Fruit fly (Drosophila melanogaster) whole organism, embryonic: Measurements from ENCODE around the gene Irp-1B.

Experiments used
- BEAF-32 ChIP-seq: fragments of 200-800 bp; sonication (Bioruptor generic); optimal IDR thresholded peaks from 3 replicates; lab custom pipeline; 2017; ENCODE audit warnings: missing biosample characterization, missing genetic modification characterization, mild to moderate bottlenecking, moderate library complexity, missing genetic modification reagents
- Blimp-1 ChIP-seq: fragments of 200-800 bp; sonication (Bioruptor generic); optimal IDR thresholded peaks from 3 replicates; lab custom pipeline; 2018; ENCODE audit warnings: missing biosample characterization, missing genetic modification characterization, mild to moderate bottlenecking, moderate library complexity, missing genetic modification reagents
- CG10565 ChIP-seq: fragments of 200-800 bp; sonication (Bioruptor generic); optimal IDR thresholded peaks from 3 replicates; lab custom pipeline; 2016; ENCODE audit warnings: missing biosample characterization, mild to moderate bottlenecking, missing genetic modification characterization
- CG11085 ChIP-seq: fragments of 200-800 bp; sonication (Bioruptor generic); IDR thresholded peaks from 2 replicates; pipeline ENCODE4 v1.3.6; 2022; ENCODE audit warnings: missing biosample characterization, missing genetic modification characterization
- CG13287 ChIP-seq: fragments of 200-800 bp; sonication (Bioruptor generic); IDR thresholded peaks from 2 replicates; pipeline ENCODE4 v1.3.6; 2022; ENCODE audit warnings: missing biosample characterization, missing genetic modification characterization; ENCODE audit not compliant: partially characterized antibody
- CG14710 ChIP-seq: fragments of 200-800 bp; sonication (Bioruptor generic); optimal IDR thresholded peaks from 3 replicates; lab custom pipeline; 2019; ENCODE audit warnings: missing biosample characterization, mild to moderate bottlenecking, missing genetic modification characterization, moderate library complexity
- CG17359 ChIP-seq: fragments of 200-800 bp; sonication (Bioruptor generic); optimal IDR thresholded peaks from 3 replicates; lab custom pipeline; 2018; ENCODE audit warnings: missing biosample characterization, mild to moderate bottlenecking, missing genetic modification characterization, moderate library complexity
- CG2120 ChIP-seq: fragments of 200-800 bp; sonication (Bioruptor generic); optimal IDR thresholded peaks from 3 replicates; lab custom pipeline; 2016; ENCODE audit warnings: missing biosample characterization, missing genetic modification characterization
- CG2129 ChIP-seq: fragments of 200-800 bp; sonication (Bioruptor generic); IDR thresholded peaks from 2 replicates; pipeline ENCODE4 v1.3.6; 2022; ENCODE audit warnings: missing biosample characterization, missing genetic modification characterization; ENCODE audit not compliant: partially characterized antibody
- CG2712 ChIP-seq: fragments of 200-800 bp; optimal IDR thresholded peaks from 3 replicates; lab custom pipeline; 2019; ENCODE audit warnings: missing biosample characterization, mild to moderate bottlenecking, missing genetic modification characterization, moderate library complexity
- CG2875 ChIP-seq: fragments of 200-800 bp; sonication (Bioruptor generic); optimal IDR thresholded peaks from 2 replicates; lab custom pipeline; 2017; ENCODE audit warnings: missing biosample characterization, mild to moderate bottlenecking, missing genetic modification characterization, missing genetic modification reagents
- CG31441 ChIP-seq: fragments of 200-800 bp; sonication (Bioruptor generic); IDR thresholded peaks from 2 replicates; pipeline ENCODE4 v1.3.6; 2022; ENCODE audit warnings: missing biosample characterization, missing genetic modification characterization
- CG32767 ChIP-seq: fragments of 200-800 bp; sonication (Bioruptor generic); IDR thresholded peaks from 2 replicates; pipeline ENCODE4 v1.3.6; 2022; ENCODE audit warnings: missing biosample characterization, missing genetic modification characterization
- CG34224 ChIP-seq: fragments of 200-800 bp; sonication (Bioruptor generic); IDR thresholded peaks from 3 replicates; pipeline ENCODE4 v1.3.6; 2022; ENCODE audit warnings: missing biosample characterization, missing genetic modification characterization; ENCODE audit not compliant: partially characterized antibody
- CG4404 ChIP-seq: fragments of 200-800 bp; sonication (Bioruptor generic); IDR thresholded peaks from 2 replicates; pipeline ENCODE4 v1.3.6; 2022; ENCODE audit warnings: missing biosample characterization, missing genetic modification characterization
- CG6254 ChIP-seq: fragments of 200-800 bp; sonication (Bioruptor generic); optimal IDR thresholded peaks from 3 replicates; lab custom pipeline; 2017; ENCODE audit warnings: mild to moderate bottlenecking, missing biosample characterization, missing genetic modification reagents, missing genetic modification characterization
- CG6272 ChIP-seq: fragments of 200-800 bp; sonication (Bioruptor generic); IDR thresholded peaks from 2 replicates; pipeline ENCODE4 v1.3.6; 2022; ENCODE audit warnings: missing biosample characterization, missing genetic modification characterization
- CG7963 ChIP-seq: fragments of 200-800 bp; sonication (Bioruptor generic); IDR thresholded peaks from 3 replicates; pipeline ENCODE4 v1.3.6; 2022; ENCODE audit warnings: missing biosample characterization, missing genetic modification characterization; ENCODE audit not compliant: partially characterized antibody
- CG9215 ChIP-seq: fragments of 200-800 bp; sonication (Bioruptor generic); IDR thresholded peaks from 2 replicates; pipeline ENCODE4 v1.3.6; 2022; ENCODE audit warnings: missing biosample characterization, missing genetic modification characterization
- Doc3 ChIP-seq: fragments of 200-800 bp; sonication (Bioruptor generic); IDR thresholded peaks from 3 replicates; pipeline ENCODE4 v1.3.6; 2022; ENCODE audit warnings: missing biosample characterization, missing genetic modification characterization; ENCODE audit not compliant: partially characterized antibody
- Dref ChIP-seq: fragments of 200-800 bp; sonication (Bioruptor generic); IDR thresholded peaks from 2 replicates; pipeline ENCODE4 v1.3.6; 2022; ENCODE audit warnings: missing biosample characterization, missing genetic modification characterization
- H15 ChIP-seq: fragments of 200-800 bp; sonication (Bioruptor generic); IDR thresholded peaks from 3 replicates; pipeline ENCODE4 v1.3.6; 2022; ENCODE audit warnings: missing biosample characterization, missing genetic modification characterization
- HHEX ChIP-seq: fragments of 200-800 bp; sonication (Bioruptor generic); optimal IDR thresholded peaks from 3 replicates; lab custom pipeline; 2017; ENCODE audit warnings: missing biosample characterization, mild to moderate bottlenecking, missing genetic modification characterization, missing genetic modification reagents
- Hr78 ChIP-seq, 2 experiments: fragments of 200-800 bp in 1 of 2; fragments of >200 bp in 1 of 2; sonication (Bioruptor generic) in 1 of 2; optimal IDR thresholded peaks; 2 replicates each; lab custom pipeline; 2017 to 2019; ENCODE audit warnings: missing biosample characterization in 2 of 2, missing genetic modification characterization in 2 of 2, mild to moderate bottlenecking in 1 of 2, moderate library complexity in 1 of 2
- Jarid2 ChIP-seq: fragments of 200-800 bp; sonication (Bioruptor generic); optimal IDR thresholded peaks from 3 replicates; lab custom pipeline; 2017; ENCODE audit warnings: mild to moderate bottlenecking, missing biosample characterization, missing genetic modification reagents, missing genetic modification characterization
- Kr ChIP-seq: fragments of 200-800 bp; sonication (Bioruptor generic); optimal IDR thresholded peaks from 2 replicates; lab custom pipeline; 2017; ENCODE audit warnings: missing biosample characterization, mild to moderate bottlenecking, missing genetic modification characterization
- Max ChIP-seq: fragments of 200-800 bp; sonication (Bioruptor generic); optimal IDR thresholded peaks from 2 replicates; lab custom pipeline; 2016; ENCODE audit warnings: missing biosample characterization, mild to moderate bottlenecking, missing genetic modification characterization
- NC2α ChIP-seq: fragments of 200-800 bp; sonication (Bioruptor generic); optimal IDR thresholded peaks from 2 replicates; lab custom pipeline; 2016; ENCODE audit warnings: missing biosample characterization, missing genetic modification characterization
- Opbp ChIP-seq: fragments of 200-800 bp; sonication (Bioruptor generic); IDR thresholded peaks from 3 replicates; pipeline ENCODE4 v1.3.6; 2022; ENCODE audit warnings: missing biosample characterization, missing genetic modification characterization; ENCODE audit not compliant: partially characterized antibody
- Rx ChIP-seq: fragments of 200-800 bp; sonication (Bioruptor generic); IDR thresholded peaks from 2 replicates; pipeline ENCODE4 v1.3.6; 2022; ENCODE audit warnings: missing biosample characterization, missing genetic modification characterization
- bsh ChIP-seq, 2 experiments: fragments of 200-800 bp; sonication (Bioruptor generic); optimal IDR thresholded peaks; 2 replicates each; lab custom pipeline; 2017 to 2018; ENCODE audit warnings: mild to moderate bottlenecking in 2 of 2, missing biosample characterization in 2 of 2, missing genetic modification characterization in 2 of 2, moderate library complexity in 1 of 2
- en ChIP-seq: fragments of 200-800 bp; sonication (Bioruptor generic); optimal IDR thresholded peaks from 2 replicates; lab custom pipeline; 2016; ENCODE audit warnings: missing biosample characterization, missing genetic modification characterization
- exex ChIP-seq: fragments of 200-800 bp; sonication (Bioruptor generic); optimal IDR thresholded peaks from 4 replicates; lab custom pipeline; 2018; ENCODE audit warnings: missing biosample characterization, mild to moderate bottlenecking, missing genetic modification characterization, moderate library complexity
- fd64A ChIP-seq: fragments of 200-800 bp; sonication (Bioruptor generic); optimal IDR thresholded peaks from 3 replicates; lab custom pipeline; 2018; ENCODE audit warnings: missing biosample characterization, mild to moderate bottlenecking, missing genetic modification characterization
- gcm ChIP-seq: fragments of 200-800 bp; sonication (Bioruptor generic); optimal IDR thresholded peaks from 2 replicates; lab custom pipeline; 2019; ENCODE audit warnings: missing biosample characterization, mild to moderate bottlenecking, missing genetic modification characterization, moderate library complexity
- grn ChIP-seq: fragments of 200-800 bp; sonication (Bioruptor generic); optimal IDR thresholded peaks from 3 replicates; lab custom pipeline; 2017; ENCODE audit warnings: missing biosample characterization, missing genetic modification characterization
- insv ChIP-seq, 2 experiments: fragments of 200-800 bp; sonication (Bioruptor generic); optimal IDR thresholded peaks; 3 replicates each; lab custom pipeline; 2016 to 2018; ENCODE audit warnings: missing biosample characterization in 2 of 2, missing genetic modification characterization in 2 of 2
- knrl ChIP-seq: fragments of 200-800 bp; sonication (Bioruptor generic); IDR thresholded peaks from 3 replicates; pipeline ENCODE4 v1.3.6; 2022; ENCODE audit warnings: missing biosample characterization, missing genetic modification characterization; ENCODE audit not compliant: partially characterized antibody
- nerfin-2 ChIP-seq: fragments of 200-800 bp; sonication (Bioruptor generic); IDR thresholded peaks from 2 replicates; pipeline ENCODE4 v1.3.6; 2022; ENCODE audit warnings: missing biosample characterization, missing genetic modification characterization; ENCODE audit not compliant: partially characterized antibody
- pfk ChIP-seq: fragments of 200-800 bp; sonication (Bioruptor generic); optimal IDR thresholded peaks from 2 replicates; lab custom pipeline; 2018; ENCODE audit warnings: missing biosample characterization, mild to moderate bottlenecking, missing genetic modification characterization, moderate library complexity
- psq ChIP-seq: fragments of 200-800 bp; sonication (Bioruptor generic); optimal IDR thresholded peaks from 2 replicates; lab custom pipeline; 2017; ENCODE audit warnings: missing biosample characterization, missing genetic modification characterization
- slbo ChIP-seq: fragments of 200-800 bp; sonication (Bioruptor generic); IDR thresholded peaks from 2 replicates; pipeline ENCODE4 v1.3.6; 2022; ENCODE audit warnings: missing biosample characterization, missing genetic modification characterization
- twi ChIP-seq: fragments of 200-800 bp; optimal IDR thresholded peaks from 2 replicates; lab custom pipeline; 2019; ENCODE audit warnings: missing biosample characterization, mild to moderate bottlenecking, missing genetic modification characterization, moderate library complexity
- unc-4 ChIP-seq: fragments of 200-800 bp; sonication (Bioruptor generic); IDR thresholded peaks from 2 replicates; pipeline ENCODE4 v1.3.6; 2022; ENCODE audit warnings: missing biosample characterization, missing genetic modification characterization; ENCODE audit not compliant: partially characterized antibody
- zen ChIP-seq: fragments of 200-800 bp; sonication (Bioruptor generic); optimal IDR thresholded peaks from 3 replicates; lab custom pipeline; 2018; ENCODE audit warnings: missing biosample characterization, mild to moderate bottlenecking, missing genetic modification characterization, moderate library complexity
- zen2 ChIP-seq: fragments of 200-800 bp; sonication (Bioruptor generic); IDR thresholded peaks from 3 replicates; pipeline ENCODE4 v1.3.6; 2022; ENCODE audit warnings: missing biosample characterization, missing genetic modification characterization; ENCODE audit not compliant: partially characterized antibody

The Irp-1B gene

DNA sequence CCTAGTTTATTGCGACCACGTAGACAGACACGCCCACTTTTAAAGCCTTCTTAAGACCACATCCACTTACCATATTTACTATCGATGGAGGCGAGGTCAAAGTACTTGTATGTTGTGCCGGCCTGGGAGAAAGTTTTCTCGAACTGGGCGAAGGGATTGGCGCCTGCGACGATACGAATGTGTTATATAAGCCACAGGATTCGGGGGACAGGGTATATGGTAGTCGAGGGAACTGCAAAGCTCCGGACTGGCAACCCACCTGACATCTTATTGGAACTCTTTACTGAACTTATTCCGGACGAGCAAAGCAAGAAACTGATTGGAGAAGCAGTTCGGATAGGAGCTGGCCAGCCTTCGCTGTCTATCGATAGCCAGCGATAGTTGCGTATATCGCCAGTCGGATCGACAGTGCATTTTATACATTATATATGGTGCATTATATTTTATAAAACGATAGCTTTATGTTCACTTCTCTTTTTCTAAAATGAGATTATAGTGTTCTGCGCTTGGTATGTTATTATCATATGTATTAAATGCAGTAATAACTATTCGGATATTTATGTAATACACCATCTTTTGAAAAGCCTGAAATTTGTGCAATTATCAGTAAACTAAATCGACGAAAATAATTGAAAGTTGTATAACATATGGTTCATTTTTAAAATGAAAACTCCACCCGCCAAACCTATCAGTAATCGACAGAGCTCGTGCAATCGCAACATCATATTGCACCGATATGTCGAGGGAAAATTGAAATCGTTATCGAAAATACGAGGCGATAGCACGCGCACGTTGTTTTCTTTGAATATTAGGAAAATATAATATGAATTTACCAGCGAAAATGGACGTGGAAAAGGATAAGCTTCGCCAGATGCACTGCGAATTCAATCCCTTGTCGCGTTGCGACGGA is at the start of gene Irp-1B, which contains the start of gene Rrp46 (continued):
- TF ChIP-seq CG34224 (GFP tag; lab: Robert Waterston, UW) (peak; percentile 95), Doc3 (GFP tag; lab: Robert Waterston, UW) (peak; percentile 73), CG2875 (GFP tag; lab: Kevin White, UChicago) (no peak), exex (tag; lab: Kevin White, UChicago) (no peak), CG2712 (tag; lab: Kevin White, UChicago) (peak; percentile 17), CG4404 (no peak), pfk (GFP tag; lab: Kevin White, UChicago) (no peak), CG13287 (GFP tag; lab: Robert Waterston, UW) (peak; percentile 94), CG11085 (no peak), HHEX (no peak), CG9215 (GFP tag; lab: Robert Waterston, UW) (no peak), CG2120 (GFP tag; lab: Kevin White, UChicago) (peak; percentile 1), psq (GFP tag; lab: Kevin White, UChicago) (no peak), CG2129 (GFP tag; lab: Robert Waterston, UW) (peak; percentile 51), bsh (GFP tag; optimal IDR thresholded peaks at IDR 0.05; lab: Kevin White, UChicago) (peak in 1 of 2 experiments; percentile 33), grn (GFP tag; lab: Kevin White, UChicago) (no peak), unc-4 (GFP tag; lab: Robert Waterston, UW) (peak; percentile 82), Dref (GFP tag; lab: Robert Waterston, UW) (peak; percentile 88), CG6272 (GFP tag; lab: Robert Waterston, UW) (no peak), zen2 (GFP tag; lab: Robert Waterston, UW) (peak; percentile 98), Opbp (peak; percentile 91; the same call in 2 of the 3 replicates), Max (GFP tag; lab: Kevin White, UChicago) (no peak), zen (tag; lab: Kevin White, UChicago) (peak; percentile 2), slbo (GFP tag; lab: Robert Waterston, UW) (no peak), en (GFP tag; lab: Kevin White, UChicago) (no peak), twi (no peak), gcm (GFP tag; lab: Kevin White, UChicago) (no peak), fd64A (GFP tag; lab: Kevin White, UChicago) (no peak), CG6254 (GFP tag; lab: Kevin White, UChicago) (no peak), CG31441 (GFP tag; lab: Robert Waterston, UW) (0 out of 2 replicates have a peak, but pooled peaks have one; percentile 17), Hr78 (GFP tag; optimal IDR thresholded peaks at IDR 0.05; lab: Kevin White, UChicago) (peak in 1 of 2 experiments; percentile 34), CG17359 (tag; lab: Kevin White, UChicago) (no peak), NC2α (GFP tag; lab: Kevin White, UChicago) (no peak), CG7963 (GFP tag; lab: Robert Waterston, UW) (peak; percentile 97), Kr (GFP tag; lab: Kevin White, UChicago) (no peak), BEAF-32 (GFP tag; lab: Kevin White, UChicago) (peak; percentile 78), insv (GFP tag; optimal IDR thresholded peaks at IDR 0.05; lab: Kevin White, UChicago) (peak; percentile 17 to 93), CG10565 (GFP tag; lab: Kevin White, UChicago) (no peak), Jarid2 (peak; percentile 64), knrl (GFP tag; lab: Robert Waterston, UW) (peak; percentile 77), H15 (no peak), CG32767 (GFP tag; lab: Robert Waterston, UW) (no peak), nerfin-2 (peak; percentile 99), CG14710 (tag; lab: Kevin White, UChicago) (peak; percentile 33), Blimp-1 (GFP tag; lab: Kevin White, UChicago) (peak; percentile 51), Rx (GFP tag; lab: Robert Waterston, UW) (no peak)
